In genomic region chr3R:30817246-30817645, dm6 we compare ENCODE assay signal across 1 fruit fly cellular context.
TF ChIP-seq lines count a peak whose summit lies in the region.

No protein-coding gene starts in this region.

TF ChIP-seq in whole organism, embryonic, 481 proteins besides CTCF, POLR2A, EP300 and RAD21 (continued from another document and continues in another):
- TF ChIP-seq CG17385 (GFP tag; optimal IDR thresholded peaks at IDR 0.05; lab: Kevin White, UChicago) (peak; percentile 86), dmrt11E (tag; optimal IDR thresholded peaks at IDR 0.05; lab: Kevin White, UChicago) (peak; percentile 91), nmo (GFP tag; optimal IDR thresholded peaks at IDR 0.05; lab: Kevin White, UChicago) (peak; percentile 91), CG14050 (GFP tag; IDR thresholded peaks at IDR 0.05; lab: Robert Waterston, UW) (peak; percentile 78), amos (GFP tag; IDR thresholded peaks at IDR 0.05; lab: Robert Waterston, UW; ENCODE audit: partially characterized antibody) (no peak), ken (GFP tag; IDR thresholded peaks at IDR 0.05; lab: Robert Waterston, UW) (peak; percentile 70; the same call in 2 of the 3 replicates), sna (GFP tag; IDR thresholded peaks at IDR 0.05; lab: Robert Waterston, UW; ENCODE audit: partially characterized antibody) (no peak), tup (GFP tag; optimal IDR thresholded peaks at IDR 0.05; lab: Kevin White, UChicago) (peak; percentile 73), Stat92E (GFP tag; optimal IDR thresholded peaks at IDR 0.05; lab: Kevin White, UChicago) (peak in 1 of 3 experiments; percentile 89), ab (GFP tag; optimal IDR thresholded peaks at IDR 0.05; lab: Kevin White, UChicago) (peak; percentile 50), CG6791 (GFP tag; IDR thresholded peaks at IDR 0.05; lab: Robert Waterston, UW; ENCODE audit: partially characterized antibody) (no peak), CG1792 (GFP tag; optimal IDR thresholded peaks at IDR 0.05; lab: Kevin White, UChicago) (peak; percentile 46), al (GFP tag; IDR thresholded peaks at IDR 0.05; lab: Robert Waterston, UW) (peak; percentile 5; the same call in 1 of the 2 replicates), zen2 (GFP tag; IDR thresholded peaks at IDR 0.05; lab: Robert Waterston, UW; ENCODE audit: partially characterized antibody) (no peak), hth (optimal IDR thresholded peaks at IDR 0.05; lab: Kevin White, UChicago) (no peak), CG4820 (GFP tag; optimal IDR thresholded peaks at IDR 0.05; lab: Kevin White, UChicago) (peak; percentile 77), Antp (GFP tag; optimal IDR thresholded peaks at IDR 0.05; lab: Kevin White, UChicago) (peak; percentile 62), YL-1 (GFP tag; optimal IDR thresholded peaks at IDR 0.05; lab: Kevin White, UChicago) (peak; percentile 10), CG2889 (GFP tag; IDR thresholded peaks at IDR 0.05; lab: Robert Waterston, UW) (peak; percentile 52; the same call in 1 of the 3 replicates), CG17361 (GFP tag; IDR thresholded peaks at IDR 0.05; lab: Robert Waterston, UW) (peak; percentile 78), Atf3 (GFP tag; optimal IDR thresholded peaks at IDR 0.05; lab: Kevin White, UChicago) (peak; percentile 81), lmd (GFP tag; IDR thresholded peaks at IDR 0.05; lab: Robert Waterston, UW) (peak; percentile 73), sr (GFP tag; IDR thresholded peaks at IDR 0.05; lab: Robert Waterston, UW) (no peak), gce (GFP tag; IDR thresholded peaks at IDR 0.05; lab: Robert Waterston, UW) (peak; percentile 48; the same call in 1 of the 3 replicates), danr (GFP tag; IDR thresholded peaks at IDR 0.05; lab: Robert Waterston, UW) (peak; percentile 62; the same call in 1 of the 2 replicates), CG10209 (GFP tag; optimal IDR thresholded peaks at IDR 0.05; lab: Kevin White, UChicago) (peak; percentile 80), Meics (GFP tag; optimal IDR thresholded peaks at IDR 0.05; lab: Kevin White, UChicago) (peak; percentile 82), jing (GFP tag; optimal IDR thresholded peaks at IDR 0.05; lab: Kevin White, UChicago) (peak; percentile 54), Hr3 (GFP tag; optimal IDR thresholded peaks at IDR 0.05; lab: Kevin White, UChicago) (peak; percentile 86), Drgx (GFP tag; IDR thresholded peaks at IDR 0.05; lab: Robert Waterston, UW) (0 out of 2 replicates have a peak, but pooled peaks have one; percentile 14), CG2120 (GFP tag; optimal IDR thresholded peaks at IDR 0.05; lab: Kevin White, UChicago) (peak; percentile 85), CG9727 (GFP tag; optimal IDR thresholded peaks at IDR 0.05; lab: Kevin White, UChicago) (peak; percentile 87), CG16813 (GFP tag; IDR thresholded peaks at IDR 0.05; lab: Robert Waterston, UW; ENCODE audit: partially characterized antibody) (no peak), B-H2 (GFP tag; optimal IDR thresholded peaks at IDR 0.05; lab: Kevin White, UChicago) (peak; percentile 43), CG6654 (GFP tag; optimal IDR thresholded peaks at IDR 0.05; lab: Kevin White, UChicago) (peak; percentile 48), org-1 (GFP tag; optimal IDR thresholded peaks at IDR 0.05; lab: Kevin White, UChicago) (peak; percentile 70), gt (GFP tag; IDR thresholded peaks at IDR 0.05; lab: Robert Waterston, UW) (0 out of 2 replicates have a peak, but pooled peaks have one; percentile 11), Sin3A (optimal IDR thresholded peaks at IDR 0.05; lab: Kevin White, UChicago) (no peak), CoRest (tag; optimal IDR thresholded peaks at IDR 0.05; lab: Kevin White, UChicago) (peak; percentile 89), Abd-B (GFP tag; optimal IDR thresholded peaks at IDR 0.05; lab: Kevin White, UChicago) (peak; percentile 84), sug (tag; optimal IDR thresholded peaks at IDR 0.05; lab: Kevin White, UChicago) (peak; percentile 56), cas (GFP tag; IDR thresholded peaks at IDR 0.05; lab: Robert Waterston, UW) (0 out of 2 replicates have a peak, but pooled peaks have one; percentile 15), HLH3B (GFP tag; IDR thresholded peaks at IDR 0.05; lab: Robert Waterston, UW) (peak; percentile 67), CG2199 (GFP tag; IDR thresholded peaks at IDR 0.05; lab: Robert Waterston, UW) (0 out of 3 replicates have a peak, but pooled peaks have one; percentile 62), CG8944 (GFP tag; optimal IDR thresholded peaks at IDR 0.05; lab: Kevin White, UChicago) (peak; percentile 14), CG5953 (GFP tag; IDR thresholded peaks at IDR 0.05; lab: Robert Waterston, UW) (peak; percentile 59; the same call in 1 of the 2 replicates), otp (GFP tag; IDR thresholded peaks at IDR 0.05; lab: Robert Waterston, UW) (peak; percentile 83), esg (GFP tag; conservative IDR thresholded peaks at IDR 0.05; lab: Robert Waterston, UW) (peak; percentile 82), CG8089 (GFP tag; optimal IDR thresholded peaks at IDR 0.05; lab: Kevin White, UChicago) (peak; percentile 75), chinmo (GFP tag; IDR thresholded peaks at IDR 0.05; lab: Robert Waterston, UW; ENCODE audit: partially characterized antibody) (no peak), CG7786 (GFP tag; optimal IDR thresholded peaks at IDR 0.05; lab: Kevin White, UChicago) (peak; percentile 74), scrt (GFP tag; optimal IDR thresholded peaks at IDR 0.05; lab: Kevin White, UChicago) (peak; percentile 69), ems (GFP tag; optimal IDR thresholded peaks at IDR 0.05; lab: Kevin White, UChicago) (peak; percentile 53), Mad (GFP tag; optimal IDR thresholded peaks at IDR 0.05; lab: Kevin White, UChicago) (peak; percentile 69), CG11696 (GFP tag; IDR thresholded peaks at IDR 0.05; lab: Robert Waterston, UW) (0 out of 2 replicates have a peak, but pooled peaks have one; percentile 27), CG34376 (GFP tag; optimal IDR thresholded peaks at IDR 0.05; lab: Kevin White, UChicago) (peak; percentile 32), MESR4 (GFP tag; optimal IDR thresholded peaks at IDR 0.05; lab: Kevin White, UChicago) (peak; percentile 11), Atf-2 (GFP tag; optimal IDR thresholded peaks at IDR 0.05; lab: Kevin White, UChicago) (peak; percentile 77), fd96Cb (tag; optimal IDR thresholded peaks at IDR 0.05; lab: Kevin White, UChicago) (peak; percentile 85), CG9932 (GFP tag; IDR thresholded peaks at IDR 0.05; lab: Robert Waterston, UW) (peak; percentile 68), dpn (GFP tag; optimal IDR thresholded peaks at IDR 0.05; lab: Kevin White, UChicago) (peak; percentile 82 to 91), sima (GFP tag; optimal IDR thresholded peaks at IDR 0.05; lab: Kevin White, UChicago) (peak; percentile 53), Lpt (GFP tag; optimal IDR thresholded peaks at IDR 0.05; lab: Kevin White, UChicago) (no peak), CG13123 (GFP tag; optimal IDR thresholded peaks at IDR 0.05; lab: Kevin White, UChicago) (peak; percentile 64), CG12744 (GFP tag; optimal IDR thresholded peaks at IDR 0.05; lab: Kevin White, UChicago) (peak; percentile 81), CG10565 (GFP tag; optimal IDR thresholded peaks at IDR 0.05; lab: Kevin White, UChicago) (no peak), Hsf (GFP tag; optimal IDR thresholded peaks at IDR 0.05; lab: Kevin White, UChicago) (peak; percentile 87), dan (GFP tag; IDR thresholded peaks at IDR 0.05; lab: Robert Waterston, UW) (peak; percentile 45; the same call in 1 of the 2 replicates), CG18011 (GFP tag; optimal IDR thresholded peaks at IDR 0.05; lab: Kevin White, UChicago) (peak; percentile 59), CG12236 (GFP tag; optimal IDR thresholded peaks at IDR 0.05; lab: Kevin White, UChicago) (peak; percentile 66), ham (GFP tag; IDR thresholded peaks at IDR 0.05; lab: Robert Waterston, UW) (peak; percentile 50; the same call in 1 of the 2 replicates), ERR (GFP tag; optimal IDR thresholded peaks at IDR 0.05; lab: Kevin White, UChicago) (peak; percentile 40), bsh (GFP tag; optimal IDR thresholded peaks at IDR 0.05; lab: Kevin White, UChicago) (peak in 1 of 2 experiments; percentile 96), CG9609 (GFP tag; optimal IDR thresholded peaks at IDR 0.05; lab: Kevin White, UChicago) (peak; percentile 68), CG1647 (GFP tag; optimal IDR thresholded peaks at IDR 0.05; lab: Kevin White, UChicago) (peak; percentile 66), oc (tag; optimal IDR thresholded peaks at IDR 0.05; lab: Kevin White, UChicago) (peak; percentile 86), slbo (GFP tag; IDR thresholded peaks at IDR 0.05; lab: Robert Waterston, UW) (peak; percentile 83), CG9817 (tag; optimal IDR thresholded peaks at IDR 0.05; lab: Kevin White, UChicago) (peak; percentile 80), CG6683 (GFP tag; optimal IDR thresholded peaks at IDR 0.05; lab: Kevin White, UChicago) (peak; percentile 69), Sry-β (GFP tag; optimal IDR thresholded peaks at IDR 0.05; lab: Kevin White, UChicago) (no peak), trem (tag; optimal IDR thresholded peaks at IDR 0.05; lab: Kevin White, UChicago) (peak; percentile 81), CG4360 (GFP tag; IDR thresholded peaks at IDR 0.05; lab: Robert Waterston, UW) (no peak), cato (GFP tag; optimal IDR thresholded peaks at IDR 0.05; lab: Kevin White, UChicago; ENCODE audit: borderline replicate concordance) (peak; percentile 45), Lim3 (GFP tag; IDR thresholded peaks at IDR 0.05; lab: Robert Waterston, UW) (no peak), luna (GFP tag; optimal IDR thresholded peaks at IDR 0.05; lab: Kevin White, UChicago) (no peak), CG14667 (GFP tag; IDR thresholded peaks at IDR 0.05; lab: Robert Waterston, UW) (peak; percentile 66), disco-r (GFP tag; optimal IDR thresholded peaks at IDR 0.05; lab: Kevin White, UChicago) (peak; percentile 61), Mrtf (GFP tag; IDR thresholded peaks at IDR 0.05; lab: Robert Waterston, UW) (peak; percentile 58; the same call in 1 of the 3 replicates), CG15601 (tag; optimal IDR thresholded peaks at IDR 0.05; lab: Kevin White, UChicago) (peak; percentile 88), h (optimal IDR thresholded peaks at IDR 0.05; lab: Kevin White, UChicago) (no peak), CG15514 (GFP tag; optimal IDR thresholded peaks at IDR 0.05; lab: Kevin White, UChicago) (peak; percentile 55), jumu (GFP tag; optimal IDR thresholded peaks at IDR 0.05; lab: Kevin White, UChicago) (peak; percentile 74), CG11456 (GFP tag; IDR thresholded peaks at IDR 0.05; lab: Robert Waterston, UW) (peak; percentile 57; the same call in 2 of the 3 replicates), CG8765 (GFP tag; IDR thresholded peaks at IDR 0.05; lab: Robert Waterston, UW) (peak; percentile 46; the same call in 1 of the 2 replicates), chm (GFP tag; IDR thresholded peaks at IDR 0.05; lab: Robert Waterston, UW) (peak; percentile 69), CrebB (tag; optimal IDR thresholded peaks at IDR 0.05; lab: Kevin White, UChicago) (peak; percentile 70), gcm (GFP tag; optimal IDR thresholded peaks at IDR 0.05; lab: Kevin White, UChicago) (peak; percentile 89), grau (tag; optimal IDR thresholded peaks at IDR 0.05; lab: Kevin White, UChicago) (peak; percentile 82), pita (GFP tag; optimal IDR thresholded peaks at IDR 0.05; lab: Kevin White, UChicago) (no peak), CG17186 (GFP tag; optimal IDR thresholded peaks at IDR 0.05; lab: Kevin White, UChicago) (no peak), CG7745 (tag; optimal IDR thresholded peaks at IDR 0.05; lab: Kevin White, UChicago) (peak; percentile 56), CG4854 (GFP tag; optimal IDR thresholded peaks at IDR 0.05; lab: Kevin White, UChicago) (peak; percentile 75), crc (GFP tag; optimal IDR thresholded peaks at IDR 0.05; lab: Kevin White, UChicago) (peak; percentile 55), CG18619 (GFP tag; optimal IDR thresholded peaks at IDR 0.05; lab: Kevin White, UChicago) (peak; percentile 79), HHEX (GFP tag; optimal IDR thresholded peaks at IDR 0.05; lab: Kevin White, UChicago) (peak; percentile 83), Myb (GFP tag; optimal IDR thresholded peaks at IDR 0.05; lab: Kevin White, UChicago) (peak; percentile 50), wek (GFP tag; optimal IDR thresholded peaks at IDR 0.05; lab: Kevin White, UChicago) (peak; percentile 42), Fer3 (tag; optimal IDR thresholded peaks at IDR 0.05; lab: Kevin White, UChicago) (peak; percentile 78), CG13287 (GFP tag; IDR thresholded peaks at IDR 0.05; lab: Robert Waterston, UW; ENCODE audit: partially characterized antibody) (no peak), ci (GFP tag; IDR thresholded peaks at IDR 0.05; lab: Robert Waterston, UW) (peak; percentile 92), CG8281 (tag; optimal IDR thresholded peaks at IDR 0.05; lab: Kevin White, UChicago) (peak; percentile 67), toy (GFP tag; IDR thresholded peaks at IDR 0.05; lab: Robert Waterston, UW) (no peak), maf-S (GFP tag; optimal IDR thresholded peaks at IDR 0.05; lab: Kevin White, UChicago) (peak; percentile 62), CG12071 (GFP tag; optimal IDR thresholded peaks at IDR 0.05; lab: Kevin White, UChicago) (peak; percentile 53), CG3726 (GFP tag; IDR thresholded peaks at IDR 0.05; lab: Robert Waterston, UW) (peak; percentile 64; the same call in 2 of the 3 replicates), mld (GFP tag; IDR thresholded peaks at IDR 0.05; lab: Robert Waterston, UW; ENCODE audit: partially characterized antibody) (no peak), croc (GFP tag; conservative IDR thresholded peaks at IDR 0.05; lab: Robert Waterston, UW) (peak; percentile 56; the same call in 2 of the 3 replicates), Elba2 (GFP tag; optimal IDR thresholded peaks at IDR 0.05; lab: Kevin White, UChicago) (peak; percentile 20), fu2 (GFP tag; optimal IDR thresholded peaks at IDR 0.05; lab: Kevin White, UChicago) (peak; percentile 60), lilli (GFP tag; optimal IDR thresholded peaks at IDR 0.05; lab: Kevin White, UChicago) (peak; percentile 89), hkb (optimal IDR thresholded peaks at IDR 0.05; lab: Kevin White, UChicago) (no peak), hkb (GFP tag; IDR thresholded peaks at IDR 0.05; lab: Robert Waterston, UW) (peak; percentile 88), Asciz (GFP tag; optimal IDR thresholded peaks at IDR 0.05; lab: Kevin White, UChicago) (peak; percentile 75), Chrac-16 (GFP tag; optimal IDR thresholded peaks at IDR 0.05; lab: Kevin White, UChicago) (peak; percentile 86), CG3838 (GFP tag; optimal IDR thresholded peaks at IDR 0.05; lab: Kevin White, UChicago) (no peak), CG11695 (GFP tag; IDR thresholded peaks at IDR 0.05; lab: Robert Waterston, UW) (peak; percentile 79), br (optimal IDR thresholded peaks at IDR 0.05; lab: Kevin White, UChicago) (no peak)
